Worm (Caenorhabditis elegans) whole organism, L2 larva: ENCODE data around the gene hrg-4.
A peak's percentile ranks its signal among the peaks of the same experiment; 100 is the strongest.
"Not testable (repeated sequence)": the region's sequence is repeated elsewhere in the genome, so short reads cannot be mapped to it uniquely, and the experiment has no call there.

Experiments
- C34F6.9 ChIP-seq: fragments of 150-350 bp; optimal IDR thresholded peaks from 2 replicates; lab custom pipeline; 2014; ENCODE audit warnings: missing biosample characterization, missing genetic modification characterization
- F13H6.1 ChIP-seq: sonication (generic microtip); optimal IDR thresholded peaks from 2 replicates; lab custom pipeline; 2016; ENCODE audit warnings: missing genetic modification characterization, missing compliant biosample characterization
- Y55F3AM.14 ChIP-seq: fragments of 200-800 bp; sonication (Bioruptor generic); optimal IDR thresholded peaks from 2 replicates; lab custom pipeline; 2018; ENCODE audit warnings: mild to moderate bottlenecking, missing genetic modification characterization, missing compliant biosample characterization
- ZK546.5 ChIP-seq: sonication (generic microtip); optimal IDR thresholded peaks from 2 replicates; lab custom pipeline; 2017; ENCODE audit warnings: missing biosample characterization, missing genetic modification characterization
- alr-1 ChIP-seq: fragments of 150-350 bp; optimal IDR thresholded peaks from 2 replicates; lab custom pipeline; 2014; ENCODE audit warnings: missing biosample characterization, missing genetic modification characterization
- aly-2 ChIP-seq: fragments of 150-350 bp; optimal IDR thresholded peaks from 2 replicates; lab custom pipeline; 2014; ENCODE audit warnings: missing biosample characterization, missing genetic modification characterization
- ama-1 ChIP-seq: fragments of 150-350 bp; optimal IDR thresholded peaks from 2 replicates; lab custom pipeline; 2018; ENCODE audit warnings: inconsistent platforms
- blmp-1 ChIP-seq: sonication (generic microtip); optimal IDR thresholded peaks from 2 replicates; lab custom pipeline; 2017; ENCODE audit warnings: missing genetic modification characterization, mild to moderate bottlenecking, missing compliant biosample characterization, antibody characterized with exemption, moderate library complexity; ENCODE audit not compliant: insufficient read depth
- ceh-82 ChIP-seq: fragments of 150-350 bp; optimal IDR thresholded peaks from 2 replicates; lab custom pipeline; 2014; ENCODE audit warnings: missing biosample characterization, missing genetic modification characterization
- elt-1 ChIP-seq: fragments of 150-350 bp; optimal IDR thresholded peaks from 2 replicates; lab custom pipeline; 2014; ENCODE audit warnings: missing biosample characterization, missing genetic modification characterization
- elt-3 ChIP-seq: sonication (generic microtip); optimal IDR thresholded peaks from 2 replicates; lab custom pipeline; 2017; ENCODE audit warnings: missing biosample characterization, missing genetic modification characterization
- fos-1 ChIP-seq: fragments of 150-350 bp; optimal IDR thresholded peaks from 2 replicates; lab custom pipeline; 2014; ENCODE audit warnings: missing biosample characterization, missing genetic modification characterization
- gmeb-1 ChIP-seq: fragments of 150-350 bp; optimal IDR thresholded peaks from 2 replicates; lab custom pipeline; 2014; ENCODE audit warnings: missing biosample characterization, missing genetic modification characterization
- lin-11 ChIP-seq: fragments of 150-350 bp; sonication (generic microtip); optimal IDR thresholded peaks from 2 replicates; lab custom pipeline; 2014; ENCODE audit warnings: missing biosample characterization, missing genetic modification characterization, inconsistent platforms, mixed read lengths
- lin-13 ChIP-seq: fragments of 150-350 bp; optimal IDR thresholded peaks from 2 replicates; lab custom pipeline; 2014; ENCODE audit warnings: missing biosample characterization, missing genetic modification reagents, missing genetic modification characterization
- lin-39 ChIP-seq: fragments of 150-350 bp; optimal IDR thresholded peaks from 2 replicates; lab custom pipeline; 2014; ENCODE audit warnings: missing biosample characterization, missing genetic modification reagents, missing genetic modification characterization
- lsy-2 ChIP-seq, 2 experiments: fragments of 150-350 bp in 1 of 2; sonication (generic microtip) in 1 of 2; optimal IDR thresholded peaks; 2 replicates each; lab custom pipeline; 2014 to 2017; ENCODE audit warnings: missing biosample characterization in 2 of 2, missing genetic modification characterization in 2 of 2
- mab-5 ChIP-seq: fragments of 150-350 bp; optimal IDR thresholded peaks from 2 replicates; lab custom pipeline; 2014; ENCODE audit warnings: missing biosample characterization, missing genetic modification characterization
- mbf-1 ChIP-seq: sonication (generic microtip); optimal IDR thresholded peaks from 2 replicates; lab custom pipeline; 2017; ENCODE audit warnings: missing biosample characterization, missing genetic modification characterization
- mdl-1 ChIP-seq, 2 experiments: fragments of 150-350 bp in 1 of 2; sonication (generic microtip) in 1 of 2; optimal IDR thresholded peaks; 2 replicates each; lab custom pipeline; 2017; ENCODE audit warnings: missing biosample characterization in 2 of 2, missing genetic modification characterization in 2 of 2
- nhr-10 ChIP-seq: sonication (generic microtip); optimal IDR thresholded peaks from 2 replicates; lab custom pipeline; 2017; ENCODE audit warnings: missing biosample characterization, missing genetic modification characterization
- nhr-11 ChIP-seq: fragments of 150-350 bp; optimal IDR thresholded peaks from 2 replicates; lab custom pipeline; 2014; ENCODE audit warnings: missing biosample characterization, missing genetic modification characterization
- nhr-12 ChIP-seq: fragments of 150-350 bp; optimal IDR thresholded peaks from 2 replicates; lab custom pipeline; 2014; ENCODE audit warnings: missing biosample characterization, missing genetic modification characterization
- nhr-129 ChIP-seq: fragments of 150-350 bp; optimal IDR thresholded peaks from 2 replicates; lab custom pipeline; 2014; ENCODE audit warnings: missing biosample characterization, missing genetic modification characterization
- nhr-21 ChIP-seq: fragments of 150-350 bp; optimal IDR thresholded peaks from 2 replicates; lab custom pipeline; 2014; ENCODE audit warnings: missing biosample characterization, missing genetic modification characterization
- nhr-23 ChIP-seq: fragments of 150-350 bp; optimal IDR thresholded peaks from 2 replicates; lab custom pipeline; 2014; ENCODE audit warnings: missing biosample characterization, missing genetic modification reagents, missing genetic modification characterization
- nhr-237 ChIP-seq: fragments of 150-350 bp; optimal IDR thresholded peaks from 2 replicates; lab custom pipeline; 2014; ENCODE audit warnings: missing biosample characterization, missing genetic modification characterization
- nhr-6 ChIP-seq: fragments of 150-350 bp; optimal IDR thresholded peaks from 2 replicates; lab custom pipeline; 2014; ENCODE audit warnings: missing biosample characterization, missing genetic modification characterization
- nhr-77 ChIP-seq: fragments of 150-350 bp; optimal IDR thresholded peaks from 2 replicates; lab custom pipeline; 2014; ENCODE audit warnings: missing biosample characterization, missing genetic modification characterization
- peb-1 ChIP-seq: fragments of 150-350 bp; optimal IDR thresholded peaks from 2 replicates; lab custom pipeline; 2014; ENCODE audit warnings: missing biosample characterization, missing genetic modification characterization
- skn-1 ChIP-seq: sonication (generic microtip); optimal IDR thresholded peaks from 2 replicates; lab custom pipeline; 2017; ENCODE audit warnings: missing biosample characterization, missing genetic modification characterization
- sma-3 ChIP-seq: sonication (generic microtip); optimal IDR thresholded peaks from 2 replicates; lab custom pipeline; 2016; ENCODE audit warnings: missing genetic modification reagents, missing genetic modification characterization, missing compliant biosample characterization
- sma-9 ChIP-seq, 2 experiments: fragments of 150-350 bp in 1 of 2; sonication (generic microtip) in 1 of 2; optimal IDR thresholded peaks; 2 replicates each; lab custom pipeline; 2014 to 2016; ENCODE audit warnings: missing genetic modification characterization in 2 of 2, mild to moderate bottlenecking in 1 of 2, missing biosample characterization in 1 of 2, missing compliant biosample characterization in 1 of 2, missing genetic modification reagents in 1 of 2, moderate library complexity in 1 of 2
- snpc-4 ChIP-seq: fragments of 150-350 bp; optimal IDR thresholded peaks from 2 replicates; lab custom pipeline; 2014; ENCODE audit warnings: missing biosample characterization, missing genetic modification characterization
- unc-39 ChIP-seq: fragments of 150-350 bp; optimal IDR thresholded peaks from 2 replicates; lab custom pipeline; 2014; ENCODE audit warnings: missing biosample characterization, missing genetic modification characterization
- unc-55 ChIP-seq: fragments of 150-350 bp; sonication (generic microtip); optimal IDR thresholded peaks from 3 replicates; lab custom pipeline; 2014; ENCODE audit warnings: missing biosample characterization, missing genetic modification reagents, missing genetic modification characterization
- unc-62 ChIP-seq: fragments of 150-350 bp; optimal IDR thresholded peaks from 2 replicates; lab custom pipeline; 2014; ENCODE audit warnings: missing biosample characterization, missing genetic modification reagents, missing genetic modification characterization
- zag-1 ChIP-seq: fragments of 150-350 bp; optimal IDR thresholded peaks from 2 replicates; lab custom pipeline; 2014; ENCODE audit warnings: missing biosample characterization, missing genetic modification characterization
- ztf-1 ChIP-seq: fragments of 200-800 bp; sonication (Bioruptor generic); conservative IDR thresholded peaks from 2 replicates; pipeline ENCODE4 v1.3.6; 2022; ENCODE audit warnings: missing genetic modification characterization, missing compliant biosample characterization
- ztf-11 ChIP-seq: sonication (generic microtip); optimal IDR thresholded peaks from 2 replicates; lab custom pipeline; 2017; ENCODE audit warnings: missing biosample characterization, missing genetic modification characterization
- ztf-4 ChIP-seq: fragments of 150-350 bp; optimal IDR thresholded peaks from 2 replicates; lab custom pipeline; 2014; ENCODE audit warnings: missing biosample characterization, missing genetic modification characterization

The hrg-4 gene

DNA sequence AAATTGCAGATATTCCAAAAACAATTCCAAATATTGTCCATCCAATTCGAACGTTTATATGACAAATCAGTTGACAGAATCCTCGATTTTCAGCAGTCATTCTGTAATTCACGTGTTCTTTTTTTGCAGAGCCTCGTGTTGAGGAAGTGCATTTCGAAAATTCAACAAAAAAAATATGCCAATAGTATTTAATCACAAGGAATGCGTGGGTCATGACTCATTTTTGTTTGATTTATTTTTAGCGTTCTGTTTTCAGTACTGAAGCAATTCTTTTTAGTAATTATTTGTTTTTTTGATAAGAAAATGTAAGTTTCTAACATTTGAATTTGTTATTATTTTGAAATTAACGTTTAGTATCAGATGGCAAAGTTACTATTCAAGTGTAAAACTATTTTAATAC, at the start of gene hrg-4:
Gene hrg-4 (minus strand): TSS at position 101 of the 400 bp plus-strand sequence.
- no peak for TF ChIP-seq skn-1 (tag; lab: Kevin White, UChicago)
- TF ChIP-seq ZK546.5 (tag; lab: Kevin White, UChicago), result no peak
- TF ChIP-seq aly-2, result no peak
- TF ChIP-seq ceh-82, result no peak
- no peak for TF ChIP-seq nhr-6
- no peak for TF ChIP-seq ztf-11 (tag; lab: Kevin White, UChicago)
- no peak for TF ChIP-seq nhr-11 (tag; lab: Kevin White, UChicago)
- no peak for TF ChIP-seq ama-1 (lab: Kevin White, UChicago)
- TF ChIP-seq nhr-23, result no peak
- no peak for TF ChIP-seq elt-3 (tag; lab: Kevin White, UChicago)
- no peak for TF ChIP-seq lin-13 (GFP tag; lab: Kevin White, UChicago)
- no peak for TF ChIP-seq nhr-12 (tag; lab: Kevin White, UChicago)
- no peak for TF ChIP-seq elt-1 (tag; lab: Kevin White, UChicago)
- TF ChIP-seq snpc-4, result no peak
- TF ChIP-seq F13H6.1, result no peak
- no peak for TF ChIP-seq unc-55 (GFP tag; lab: Kevin White, UChicago)
- no peak for TF ChIP-seq lin-11 (tag; lab: Kevin White, UChicago)

- TF ChIP-seq peb-1 (tag; lab: Kevin White, UChicago) (no peak), nhr-6 (no peak), nhr-77 (tag; lab: Kevin White, UChicago) (no peak), elt-3 (tag; lab: Kevin White, UChicago) (no peak), unc-55 (GFP tag; lab: Kevin White, UChicago) (no peak), ztf-4 (no peak), gmeb-1 (tag; lab: Kevin White, UChicago) (no peak), sma-9 (GFP tag; optimal IDR thresholded peaks at IDR 0.05; lab: Kevin White, UChicago) (no peak), sma-9 (tag; optimal IDR thresholded peaks at IDR 0.05; lab: Kevin White, UChicago) (no peak), elt-1 (tag; lab: Kevin White, UChicago) (no peak), ZK546.5 (tag; lab: Kevin White, UChicago) (no peak), mbf-1 (no peak), ztf-1 (GFP tag; lab: Robert Waterston, UW) (no peak), lin-39 (tag; lab: Kevin White, UChicago) (no peak), ama-1 (lab: Kevin White, UChicago) (no peak), nhr-23 (no peak), F13H6.1 (no peak), fos-1 (tag; lab: Kevin White, UChicago) (no peak), C34F6.9 (tag; lab: Kevin White, UChicago) (no peak), ztf-11 (tag; lab: Kevin White, UChicago) (no peak)
These were observed 47.7 kb upstream of the hrg-4 start, which contains the start of gene Y5F2A.4 for ce11 chrIV:11078482-11078881. Gene Y5F2A.4, minus strand, starts transcription at chrIV:11078582.

ce11 chrIV:11070895-11071294, 40.1 kb upstream of the hrg-4 start:
- TF ChIP-seq nhr-237, result peak; percentile 76
- not testable (repeated sequence) for TF ChIP-seq sma-9 (GFP tag; optimal IDR thresholded peaks at IDR 0.05; lab: Kevin White, UChicago)
- TF ChIP-seq sma-9 (tag; optimal IDR thresholded peaks at IDR 0.05; lab: Kevin White, UChicago), result peak; percentile 59

ce11 chrIV:11068314-11068713, 37.5 kb upstream of the hrg-4 start:
- TF ChIP-seq unc-62 (GFP tag; lab: Kevin White, UChicago) (peak; percentile 79), F13H6.1 (peak; percentile 84), sma-9 (GFP tag; optimal IDR thresholded peaks at IDR 0.05; lab: Kevin White, UChicago) (peak; percentile 72), sma-9 (tag; optimal IDR thresholded peaks at IDR 0.05; lab: Kevin White, UChicago) (no peak), lsy-2 (tag; optimal IDR thresholded peaks at IDR 0.05; lab: Kevin White, UChicago) (peak in 1 of 2 experiments; percentile 77), zag-1 (tag; lab: Kevin White, UChicago) (no peak), nhr-6 (peak; percentile 67), unc-39 (tag; lab: Kevin White, UChicago) (no peak), aly-2 (no peak), C34F6.9 (tag; lab: Kevin White, UChicago) (peak; percentile 59), ama-1 (lab: Kevin White, UChicago) (no peak), nhr-129 (tag; lab: Kevin White, UChicago) (peak; percentile 87), snpc-4 (no peak), mab-5 (tag; lab: Kevin White, UChicago) (peak; percentile 58), nhr-21 (tag; lab: Kevin White, UChicago) (no peak), ztf-4 (peak; percentile 62)

DNA sequence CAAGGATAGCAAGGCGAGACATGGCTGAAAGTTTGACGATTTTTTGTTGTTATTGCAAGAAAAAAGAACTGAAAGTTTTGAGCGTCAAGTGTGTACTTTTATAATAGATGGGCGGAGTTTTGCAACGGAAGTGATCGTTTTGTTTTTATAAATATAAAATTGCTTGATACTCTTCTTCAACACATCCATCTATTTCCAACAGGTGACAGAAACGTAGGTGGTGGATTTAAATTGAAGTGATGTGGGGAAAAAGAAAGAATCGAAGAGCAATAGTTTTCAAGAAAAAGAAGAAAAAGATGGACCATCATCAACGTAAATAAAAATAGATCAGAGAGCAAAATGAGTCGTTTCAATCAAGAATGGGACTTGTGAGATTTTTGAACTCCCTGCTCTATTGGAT, 36.2 kb upstream of the hrg-4 start, which contains the start of gene ttr-17:
Gene ttr-17 (minus strand): TSS at position 24 of the 400 bp plus-strand sequence.
- TF ChIP-seq nhr-237 (no peak), mbf-1 (no peak), F13H6.1 (peak; percentile 54), mdl-1 (tag; optimal IDR thresholded peaks at IDR 0.05; lab: Kevin White, UChicago) (no peak), mab-5 (tag; lab: Kevin White, UChicago) (no peak), nhr-10 (tag; lab: Kevin White, UChicago) (no peak), nhr-6 (no peak), nhr-129 (tag; lab: Kevin White, UChicago) (no peak), ama-1 (lab: Kevin White, UChicago) (peak; percentile 54), elt-3 (tag; lab: Kevin White, UChicago) (no peak), lin-11 (tag; lab: Kevin White, UChicago) (no peak), unc-55 (GFP tag; lab: Kevin White, UChicago) (no peak), peb-1 (tag; lab: Kevin White, UChicago) (no peak), zag-1 (tag; lab: Kevin White, UChicago) (no peak), unc-39 (tag; lab: Kevin White, UChicago) (no peak), blmp-1 (no peak), gmeb-1 (tag; lab: Kevin White, UChicago) (no peak), nhr-21 (tag; lab: Kevin White, UChicago) (no peak), lin-13 (GFP tag; lab: Kevin White, UChicago) (no peak), lsy-2 (tag; optimal IDR thresholded peaks at IDR 0.05; lab: Kevin White, UChicago) (peak in 1 of 2 experiments; percentile 43), sma-3 (GFP tag; lab: Kevin White, UChicago) (no peak), nhr-77 (tag; lab: Kevin White, UChicago) (no peak), alr-1 (tag; lab: Kevin White, UChicago) (no peak), ztf-11 (tag; lab: Kevin White, UChicago) (no peak), Y55F3AM.14 (GFP tag; lab: Kevin White, UChicago) (no peak)
